Worm (Caenorhabditis elegans): Measurements from ENCODE around the gene dpf-4.

DNA sequence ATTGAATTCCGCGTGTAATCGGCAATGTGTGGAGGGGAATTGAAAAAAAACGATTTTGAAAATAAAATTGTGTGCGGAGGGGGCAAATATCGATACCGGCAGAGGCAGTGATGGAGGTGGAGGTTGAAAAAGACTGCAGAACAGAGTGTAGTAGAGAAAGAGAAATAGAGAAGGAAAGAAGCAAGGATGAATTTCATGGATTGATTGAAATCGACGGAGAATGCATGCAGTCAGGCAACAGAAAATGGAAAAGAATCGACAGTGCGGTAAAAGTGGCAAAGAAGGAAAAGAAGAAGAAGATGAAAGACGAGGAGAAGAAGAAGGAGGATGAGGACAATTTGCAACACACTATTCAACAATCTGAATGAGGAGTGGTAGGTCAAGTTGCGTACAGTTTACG lies 22.3 kb upstream of the dpf-4 start, which contains the start of gene W04D12.1:
- TF ChIP-seq fkh-10 (GFP tag; optimal IDR thresholded peaks at IDR 0.05), result no peak
- TF ChIP-seq nhr-48 (tag; optimal IDR thresholded peaks at IDR 0.05), result no peak
- no peak for TF ChIP-seq lin-39 (tag; optimal IDR thresholded peaks at IDR 0.05)
- no peak for TF ChIP-seq ces-1 (GFP tag; optimal IDR thresholded peaks at IDR 0.05)
- no peak for TF ChIP-seq pha-4 (GFP tag; IDR thresholded peaks at IDR 0.05)
- no peak for TF ChIP-seq pha-4 (tag; optimal IDR thresholded peaks at IDR 0.05)
- no peak for TF ChIP-seq lin-13 (GFP tag; optimal IDR thresholded peaks at IDR 0.05)
- no peak for TF ChIP-seq lin-15B (tag; optimal IDR thresholded peaks at IDR 0.05)
- TF ChIP-seq jun-1 (tag; optimal IDR thresholded peaks at IDR 0.05), result no peak
- no peak for TF ChIP-seq unc-39 (tag; optimal IDR thresholded peaks at IDR 0.05)
- TF ChIP-seq lin-38 (GFP tag; IDR thresholded peaks at IDR 0.05), result no peak
- no peak for TF ChIP-seq sdz-12 (GFP tag; optimal IDR thresholded peaks at IDR 0.05)

Measured in whole organism, L4 larva.